Fruit fly (Drosophila melanogaster) whole organism, embryonic: Measurements from ENCODE around the gene Arp10.

Experiments
- Atf6 ChIP-seq: fragments of 200-800 bp; sonication (Bioruptor generic); IDR thresholded peaks from 2 replicates; pipeline ENCODE4 v1.3.6; 2022; ENCODE audit warnings: missing biosample characterization, missing genetic modification characterization
- Awh ChIP-seq: fragments of 200-800 bp; sonication (Bioruptor generic); IDR thresholded peaks from 2 replicates; pipeline ENCODE4, ENCODE4 v1.3.6; 2022; ENCODE audit warnings: missing biosample characterization, missing genetic modification characterization
- Bdp1 ChIP-seq: fragments of 200-800 bp; sonication (Bioruptor generic); optimal IDR thresholded peaks from 3 replicates; lab custom pipeline; 2016; ENCODE audit warnings: missing biosample characterization, missing genetic modification characterization
- Bteb2 ChIP-seq: fragments of 200-800 bp; sonication (Bioruptor generic); optimal IDR thresholded peaks from 2 replicates; lab custom pipeline; 2016; ENCODE audit warnings: missing biosample characterization, missing genetic modification characterization
- C15 ChIP-seq: fragments of 200-800 bp; sonication (Bioruptor generic); IDR thresholded peaks from 3 replicates; pipeline ENCODE4 v1.3.6; 2022; ENCODE audit warnings: missing biosample characterization, missing genetic modification characterization
- CG10209 ChIP-seq: fragments of 200-800 bp; sonication (Bioruptor generic); optimal IDR thresholded peaks from 3 replicates; lab custom pipeline; 2017; ENCODE audit warnings: missing biosample characterization, mild to moderate bottlenecking, missing genetic modification characterization, missing genetic modification reagents
- CG1024 ChIP-seq: fragments of 200-800 bp; sonication (Bioruptor generic); IDR thresholded peaks from 2 replicates; pipeline ENCODE4 v1.3.6; 2022; ENCODE audit warnings: missing biosample characterization, missing genetic modification characterization
- CG15011 ChIP-seq: fragments of 200-800 bp; sonication (Bioruptor generic); optimal IDR thresholded peaks from 3 replicates; lab custom pipeline; 2018; ENCODE audit warnings: missing biosample characterization, mild to moderate bottlenecking, missing genetic modification characterization
- CG17328 ChIP-seq: fragments of 200-800 bp; sonication (Bioruptor generic); IDR thresholded peaks from 2 replicates; pipeline ENCODE4 v1.3.6; 2022; ENCODE audit warnings: missing biosample characterization, missing genetic modification characterization
- CG17612 ChIP-seq: fragments of 200-800 bp; sonication (Bioruptor generic); IDR thresholded peaks from 2 replicates; pipeline ENCODE4 v1.3.6; 2022; ENCODE audit warnings: missing biosample characterization, missing genetic modification characterization
- CG18619 ChIP-seq: fragments of 200-800 bp; sonication (Bioruptor generic); optimal IDR thresholded peaks from 3 replicates; lab custom pipeline; 2017; ENCODE audit warnings: missing biosample characterization, mild to moderate bottlenecking, missing genetic modification characterization
- CG2712 ChIP-seq: fragments of 200-800 bp; optimal IDR thresholded peaks from 3 replicates; lab custom pipeline; 2019; ENCODE audit warnings: missing biosample characterization, mild to moderate bottlenecking, missing genetic modification characterization, moderate library complexity
- CG2875 ChIP-seq: fragments of 200-800 bp; sonication (Bioruptor generic); optimal IDR thresholded peaks from 2 replicates; lab custom pipeline; 2017; ENCODE audit warnings: missing biosample characterization, mild to moderate bottlenecking, missing genetic modification characterization, missing genetic modification reagents
- CG30403 ChIP-seq: fragments of 200-800 bp; sonication (Bioruptor generic); optimal IDR thresholded peaks from 3 replicates; lab custom pipeline; 2016; ENCODE audit warnings: missing biosample characterization, missing genetic modification characterization
- CG31365 ChIP-seq: fragments of 200-800 bp; sonication (Bioruptor generic); optimal IDR thresholded peaks from 2 replicates; lab custom pipeline; 2018; ENCODE audit warnings: missing biosample characterization, mild to moderate bottlenecking, missing genetic modification characterization
- CG3163 ChIP-seq: fragments of 200-800 bp; sonication (Bioruptor generic); optimal IDR thresholded peaks from 3 replicates; lab custom pipeline; 2016; ENCODE audit warnings: missing biosample characterization, missing genetic modification characterization
- CG3838 ChIP-seq: fragments of 200-800 bp; sonication (Bioruptor generic); optimal IDR thresholded peaks from 3 replicates; lab custom pipeline; 2016; ENCODE audit warnings: missing biosample characterization, missing genetic modification characterization
- CG6813 ChIP-seq: fragments of 200-800 bp; sonication (Bioruptor generic); optimal IDR thresholded peaks from 2 replicates; lab custom pipeline; 2017; ENCODE audit warnings: missing biosample characterization, missing genetic modification characterization, mild to moderate bottlenecking, moderate library complexity, missing genetic modification reagents
- CG7928 ChIP-seq: fragments of 200-800 bp; sonication (Bioruptor generic); optimal IDR thresholded peaks from 2 replicates; lab custom pipeline; 2017; ENCODE audit warnings: missing biosample characterization, mild to moderate bottlenecking, missing genetic modification characterization
- CG8281 ChIP-seq: fragments of 200-800 bp; sonication (Bioruptor generic); optimal IDR thresholded peaks from 2 replicates; lab custom pipeline; 2018; ENCODE audit warnings: missing biosample characterization, mild to moderate bottlenecking, missing genetic modification characterization, moderate library complexity
- CG8478 ChIP-seq: fragments of >200 bp; optimal IDR thresholded peaks from 2 replicates; lab custom pipeline; 2018
- CG8924 ChIP-seq: fragments of 200-800 bp; optimal IDR thresholded peaks from 3 replicates; lab custom pipeline; 2019; ENCODE audit warnings: missing biosample characterization, mild to moderate bottlenecking, missing genetic modification characterization, moderate library complexity
- CG9932 ChIP-seq: fragments of 200-800 bp; sonication (Bioruptor generic); IDR thresholded peaks from 2 replicates; pipeline ENCODE4 v1.3.6; 2022; ENCODE audit warnings: missing biosample characterization, missing genetic modification characterization
- CrebB ChIP-seq: fragments of 200-800 bp; sonication (Bioruptor generic); optimal IDR thresholded peaks from 3 replicates; lab custom pipeline; 2018; ENCODE audit warnings: missing biosample characterization, mild to moderate bottlenecking, missing genetic modification characterization
- Dfd ChIP-seq, 2 experiments: fragments of >200 bp; optimal IDR thresholded peaks; 2 replicates each; lab custom pipeline; 2017; ENCODE audit warnings: missing biosample characterization in 2 of 2, missing genetic modification characterization in 2 of 2
- Dp ChIP-seq: fragments of 200-800 bp; sonication (Bioruptor generic); optimal IDR thresholded peaks from 2 replicates; lab custom pipeline; 2018; ENCODE audit warnings: missing biosample characterization, mild to moderate bottlenecking, missing genetic modification characterization, moderate library complexity
- Ets97D ChIP-seq: fragments of 200-800 bp; sonication (Bioruptor generic); optimal IDR thresholded peaks from 3 replicates; lab custom pipeline; 2016; ENCODE audit warnings: missing biosample characterization, missing genetic modification characterization
- Hr3 ChIP-seq: fragments of 200-800 bp; sonication (Bioruptor generic); optimal IDR thresholded peaks from 3 replicates; lab custom pipeline; 2016; ENCODE audit warnings: missing biosample characterization, missing genetic modification characterization
- Opbp ChIP-seq: fragments of 200-800 bp; sonication (Bioruptor generic); IDR thresholded peaks from 3 replicates; pipeline ENCODE4 v1.3.6; 2022; ENCODE audit warnings: missing biosample characterization, missing genetic modification characterization; ENCODE audit not compliant: partially characterized antibody
- Rx ChIP-seq: fragments of 200-800 bp; sonication (Bioruptor generic); IDR thresholded peaks from 2 replicates; pipeline ENCODE4 v1.3.6; 2022; ENCODE audit warnings: missing biosample characterization, missing genetic modification characterization
- Taf1 ChIP-seq: fragments of 200-800 bp; sonication (Bioruptor generic); IDR thresholded peaks from 2 replicates; pipeline ENCODE4 v1.3.6; 2022; ENCODE audit warnings: missing biosample characterization, missing genetic modification characterization
- Xrp1 ChIP-seq: fragments of 200-800 bp; sonication (Bioruptor generic); IDR thresholded peaks from 2 replicates; pipeline ENCODE4 v1.3.6; 2022; ENCODE audit warnings: missing biosample characterization, missing genetic modification characterization
- bigmax ChIP-seq: fragments of 200-800 bp; sonication (Bioruptor generic); optimal IDR thresholded peaks from 2 replicates; lab custom pipeline; 2018; ENCODE audit warnings: missing biosample characterization, mild to moderate bottlenecking, missing genetic modification characterization
- cas ChIP-seq: fragments of 200-800 bp; sonication (Bioruptor generic); IDR thresholded peaks from 2 replicates; pipeline ENCODE4 v1.3.6; 2022; ENCODE audit warnings: missing biosample characterization, missing genetic modification characterization
- caup ChIP-seq: fragments of 200-800 bp; sonication (Bioruptor generic); optimal IDR thresholded peaks from 3 replicates; lab custom pipeline; 2017; ENCODE audit warnings: missing biosample characterization, mild to moderate bottlenecking, missing genetic modification characterization, moderate library complexity; ENCODE audit not compliant: severe bottlenecking
- chm ChIP-seq: fragments of 200-800 bp; sonication (Bioruptor generic); IDR thresholded peaks from 2 replicates; pipeline ENCODE4 v1.3.6; 2022; ENCODE audit warnings: missing biosample characterization, missing genetic modification characterization
- eyg ChIP-seq: fragments of 200-800 bp; sonication (Bioruptor generic); optimal IDR thresholded peaks from 3 replicates; lab custom pipeline; 2016; ENCODE audit warnings: missing biosample characterization, missing genetic modification characterization
- fd64A ChIP-seq: fragments of 200-800 bp; sonication (Bioruptor generic); optimal IDR thresholded peaks from 3 replicates; lab custom pipeline; 2018; ENCODE audit warnings: missing biosample characterization, mild to moderate bottlenecking, missing genetic modification characterization
- ftz-f1 ChIP-seq: fragments of 200-800 bp; sonication (Bioruptor generic); optimal IDR thresholded peaks from 2 replicates; lab custom pipeline; 2016; ENCODE audit warnings: missing biosample characterization, missing genetic modification characterization
- gce ChIP-seq: fragments of 200-800 bp; sonication (Bioruptor generic); IDR thresholded peaks from 3 replicates; pipeline ENCODE4 v1.3.6; 2022; ENCODE audit warnings: missing biosample characterization, missing genetic modification characterization
- gfzf ChIP-seq: fragments of 200-800 bp; sonication (Bioruptor generic); optimal IDR thresholded peaks from 2 replicates; lab custom pipeline; 2016; ENCODE audit warnings: missing biosample characterization, mild to moderate bottlenecking, missing genetic modification characterization, moderate library complexity
- grau ChIP-seq: fragments of 200-800 bp; optimal IDR thresholded peaks from 3 replicates; lab custom pipeline; 2019; ENCODE audit warnings: missing biosample characterization, mild to moderate bottlenecking, missing genetic modification characterization, moderate library complexity
- gro ChIP-seq: fragments of 200-800 bp; sonication (Bioruptor generic); optimal IDR thresholded peaks from 2 replicates; lab custom pipeline; 2016; ENCODE audit warnings: missing biosample characterization, missing genetic modification characterization
- her ChIP-seq: fragments of 200-800 bp; sonication (Bioruptor generic); optimal IDR thresholded peaks from 2 replicates; lab custom pipeline; 2016; ENCODE audit warnings: missing biosample characterization, missing genetic modification characterization
- odd ChIP-seq: fragments of 200-800 bp; sonication (Bioruptor generic); optimal IDR thresholded peaks from 2 replicates; lab custom pipeline; 2017; ENCODE audit warnings: missing biosample characterization, mild to moderate bottlenecking, missing genetic modification characterization
- pfk ChIP-seq: fragments of 200-800 bp; sonication (Bioruptor generic); optimal IDR thresholded peaks from 2 replicates; lab custom pipeline; 2018; ENCODE audit warnings: missing biosample characterization, mild to moderate bottlenecking, missing genetic modification characterization, moderate library complexity
- row ChIP-seq: fragments of 200-800 bp; sonication (Bioruptor generic); IDR thresholded peaks from 3 replicates; pipeline ENCODE4 v1.3.6; 2022; ENCODE audit warnings: missing biosample characterization, missing genetic modification characterization
- sens ChIP-seq: fragments of 200-800 bp; sonication (Bioruptor generic); peaks from one replicate; lab custom pipeline; 2016; ENCODE audit warnings: missing biosample characterization, missing genetic modification characterization
- sim ChIP-seq: fragments of 200-800 bp; sonication (Bioruptor generic); IDR thresholded peaks from 2 replicates; pipeline ENCODE4 v1.3.6; 2022; ENCODE audit warnings: missing biosample characterization, missing genetic modification characterization
- tna ChIP-seq: fragments of 200-800 bp; sonication (Bioruptor generic); IDR thresholded peaks from 2 replicates; pipeline ENCODE4 v1.3.6; 2022; ENCODE audit warnings: missing biosample characterization, missing genetic modification characterization; ENCODE audit not compliant: partially characterized antibody
- wek ChIP-seq: fragments of 200-800 bp; sonication (Bioruptor generic); optimal IDR thresholded peaks from 3 replicates; lab custom pipeline; 2018; ENCODE audit warnings: missing biosample characterization, mild to moderate bottlenecking, missing genetic modification characterization, moderate library complexity
- zfh1 ChIP-seq: fragments of 200-800 bp; sonication (Bioruptor generic); IDR thresholded peaks from 3 replicates; pipeline ENCODE4 v1.3.6; 2022; ENCODE audit warnings: missing biosample characterization, missing genetic modification characterization

Gene Arp10

dm6 chrX:19613473-19613872 lies 32.5 kb downstream of the Arp10 start (continued):
- no peak for TF ChIP-seq CG17612
- TF ChIP-seq CG10209 (GFP tag; lab: Kevin White, UChicago): no peak
- no peak for TF ChIP-seq CG8281 (tag; lab: Kevin White, UChicago)
- TF ChIP-seq gro (GFP tag; lab: Kevin White, UChicago): peak; percentile 33
- no peak for TF ChIP-seq CG9932
- TF ChIP-seq ftz-f1: no peak
- TF ChIP-seq C15 (GFP tag; lab: Robert Waterston, UW): no peak
- TF ChIP-seq CG7928 (GFP tag; lab: Kevin White, UChicago): peak; percentile 1
- TF ChIP-seq Taf1 (GFP tag; lab: Robert Waterston, UW): no peak
- TF ChIP-seq CG18619 (GFP tag; lab: Kevin White, UChicago): peak; percentile 34
- peak; percentile 98 for TF ChIP-seq Ets97D (GFP tag; lab: Kevin White, UChicago)
- TF ChIP-seq sens (GFP tag; lab: Kevin White, UChicago): peak; percentile 92
- TF ChIP-seq CG8478 (lab: Kevin White, UChicago): no peak
- TF ChIP-seq eyg (GFP tag; lab: Kevin White, UChicago): peak; percentile 41
- peak; percentile 44; the same call in 1 of the 2 replicates for TF ChIP-seq CG1024 (GFP tag; lab: Robert Waterston, UW)
- TF ChIP-seq Dp (GFP tag; lab: Kevin White, UChicago): peak; percentile 75
- no peak for TF ChIP-seq Bdp1
- TF ChIP-seq CG6813 (GFP tag; lab: Kevin White, UChicago): peak; percentile 76
- peak; percentile 44 for TF ChIP-seq grau
- TF ChIP-seq CG2712 (tag; lab: Kevin White, UChicago): peak; percentile 51
- TF ChIP-seq CG3838 (GFP tag; lab: Kevin White, UChicago): no peak
- no peak for TF ChIP-seq CG3163
- peak; percentile 82 for TF ChIP-seq caup
- peak; percentile 30; the same call in 1 of the 2 replicates for TF ChIP-seq Awh
- TF ChIP-seq CrebB (tag; lab: Kevin White, UChicago): peak; percentile 81
- TF ChIP-seq Rx (GFP tag; lab: Robert Waterston, UW): no peak
- TF ChIP-seq gfzf (GFP tag; lab: Kevin White, UChicago): no peak
- TF ChIP-seq odd: peak; percentile 70
- TF ChIP-seq Dfd (GFP tag; optimal IDR thresholded peaks at IDR 0.05; lab: Kevin White, UChicago): no peak
- no peak for TF ChIP-seq CG30403
- no peak for TF ChIP-seq cas (GFP tag; lab: Robert Waterston, UW)
- no peak for TF ChIP-seq sim (GFP tag; lab: Robert Waterston, UW)
- TF ChIP-seq CG2875 (GFP tag; lab: Kevin White, UChicago): peak; percentile 55
- TF ChIP-seq CG17328: peak; percentile 58
- TF ChIP-seq bigmax (GFP tag; lab: Kevin White, UChicago): peak; percentile 45
- no peak for TF ChIP-seq tna
- TF ChIP-seq her (GFP tag; lab: Kevin White, UChicago): peak; percentile 17
- peak; percentile 8 for TF ChIP-seq CG8924 (tag; lab: Kevin White, UChicago)
- peak; percentile 60; the same call in 1 of the 3 replicates for TF ChIP-seq gce
- TF ChIP-seq pfk: peak; percentile 97
- TF ChIP-seq Opbp (GFP tag; lab: Robert Waterston, UW): peak; percentile 17; the same call in 1 of the 3 replicates
- TF ChIP-seq chm (GFP tag; lab: Robert Waterston, UW): peak; percentile 74
- TF ChIP-seq fd64A (GFP tag; lab: Kevin White, UChicago): peak; percentile 53
- TF ChIP-seq Xrp1 (GFP tag; lab: Robert Waterston, UW): no peak
- TF ChIP-seq row (GFP tag; lab: Robert Waterston, UW): no peak; the same call in 2 of the 3 replicates
- no peak for TF ChIP-seq CG15011 (GFP tag; lab: Kevin White, UChicago)
- TF ChIP-seq zfh1 (GFP tag; lab: Robert Waterston, UW): no peak
- peak; percentile 58 for TF ChIP-seq CG31365 (tag; lab: Kevin White, UChicago)
- no peak for TF ChIP-seq Bteb2 (GFP tag; lab: Kevin White, UChicago)
- TF ChIP-seq Hr3: no peak
- TF ChIP-seq wek (GFP tag; lab: Kevin White, UChicago): peak; percentile 79
- peak; percentile 38; the same call in 1 of the 2 replicates for TF ChIP-seq Atf6 (GFP tag; lab: Robert Waterston, UW)
